Worm (Caenorhabditis elegans) whole organism, mixed stage, embryonic: ENCODE data around the gene oac-20.

Experiments used
- M03D4.4 ChIP-seq: sonication (generic microtip); optimal IDR thresholded peaks from 2 replicates; lab custom pipeline; 2017; ENCODE audit warnings: mild to moderate bottlenecking, missing genetic modification characterization, missing compliant biosample characterization
- blmp-1 ChIP-seq: fragments of 150-350 bp; optimal IDR thresholded peaks from 2 replicates; lab custom pipeline; 2014; ENCODE audit warnings: missing biosample characterization, missing genetic modification characterization
- cnd-1 ChIP-seq: fragments of 200-800 bp; sonication (Bioruptor generic); optimal IDR thresholded peaks from 2 replicates; lab custom pipeline; 2018; ENCODE audit warnings: mild to moderate bottlenecking, missing genetic modification characterization, missing compliant biosample characterization
- elt-1 ChIP-seq: sonication (generic microtip); optimal IDR thresholded peaks from 2 replicates; lab custom pipeline; 2017; ENCODE audit warnings: missing genetic modification characterization, mild to moderate bottlenecking, missing compliant biosample characterization, antibody characterized with exemption, moderate library complexity, borderline replicate concordance; ENCODE audit not compliant: insufficient read depth
- flh-1 ChIP-seq: fragments of 200-800 bp; sonication (Bioruptor generic); optimal IDR thresholded peaks from 2 replicates; lab custom pipeline; 2018; ENCODE audit warnings: mild to moderate bottlenecking, missing genetic modification characterization, moderate library complexity, missing compliant biosample characterization
- lin-13 ChIP-seq: fragments of 150-350 bp; optimal IDR thresholded peaks from 2 replicates; lab custom pipeline; 2014; ENCODE audit warnings: missing biosample characterization, missing genetic modification characterization
- lsy-2 ChIP-seq: fragments of 150-350 bp; optimal IDR thresholded peaks from 2 replicates; lab custom pipeline; 2014; ENCODE audit warnings: missing biosample characterization, missing genetic modification characterization
- mep-1 ChIP-seq: fragments of 150-350 bp; optimal IDR thresholded peaks from 2 replicates; lab custom pipeline; 2017; ENCODE audit warnings: missing biosample characterization, missing genetic modification reagents, missing genetic modification characterization, inconsistent platforms
- nhr-12 ChIP-seq: fragments of 150-350 bp; optimal IDR thresholded peaks from 2 replicates; lab custom pipeline; 2014; ENCODE audit warnings: missing biosample characterization, missing genetic modification characterization
- nhr-237 ChIP-seq: fragments of 150-350 bp; optimal IDR thresholded peaks from 2 replicates; lab custom pipeline; 2014; ENCODE audit warnings: missing biosample characterization, missing genetic modification characterization
- nhr-76 ChIP-seq: sonication (generic microtip); optimal IDR thresholded peaks from 2 replicates; lab custom pipeline; 2017; ENCODE audit warnings: missing biosample characterization, missing genetic modification characterization
- pha-4 ChIP-seq: fragments of 150-350 bp; optimal IDR thresholded peaks from 2 replicates; lab custom pipeline; 2018; ENCODE audit warnings: missing biosample characterization, missing genetic modification reagents, missing genetic modification characterization
- snpc-4 ChIP-seq: fragments of 150-350 bp; optimal IDR thresholded peaks from 2 replicates; lab custom pipeline; 2014; ENCODE audit warnings: missing biosample characterization, missing genetic modification characterization
- sptf-1 ChIP-seq: sonication (generic microtip); optimal IDR thresholded peaks from 2 replicates; lab custom pipeline; 2017; ENCODE audit warnings: mild to moderate bottlenecking, missing genetic modification characterization, moderate library complexity, missing compliant biosample characterization

- TF ChIP-seq cnd-1 (tag; lab: Kevin White, UChicago) (no peak), pha-4 (no peak), M03D4.4 (tag; lab: Kevin White, UChicago) (no peak), blmp-1 (no peak), mep-1 (tag; lab: Kevin White, UChicago) (no peak), lsy-2 (no peak), flh-1 (no peak), sptf-1 (tag; lab: Kevin White, UChicago) (no peak), snpc-4 (tag; lab: Kevin White, UChicago) (no peak), lin-13 (tag; lab: Kevin White, UChicago) (no peak), nhr-237 (tag; lab: Kevin White, UChicago) (no peak), nhr-76 (tag; lab: Kevin White, UChicago) (no peak), nhr-12 (tag; lab: Kevin White, UChicago) (no peak), elt-1 (no peak)
These were observed 45.0 kb downstream of the oac-20 start for ce11 chrV:16023559-16023958.
